Fruit fly (Drosophila melanogaster) whole organism, embryonic: Measurements from ENCODE around the gene CG14043.

ENCODE experiments used
- BEAF-32 ChIP-seq: fragments of 200-800 bp; sonication (Bioruptor generic); optimal IDR thresholded peaks from 3 replicates; lab custom pipeline; 2017; ENCODE audit warnings: missing biosample characterization, missing genetic modification characterization, mild to moderate bottlenecking, moderate library complexity, missing genetic modification reagents
- CG12236 ChIP-seq: fragments of 200-800 bp; sonication (Bioruptor generic); optimal IDR thresholded peaks from 2 replicates; lab custom pipeline; 2016; ENCODE audit warnings: missing biosample characterization, missing genetic modification characterization
- CG15479 ChIP-seq: fragments of 200-800 bp; sonication (Bioruptor generic); optimal IDR thresholded peaks from 3 replicates; lab custom pipeline; 2019; ENCODE audit warnings: missing biosample characterization, mild to moderate bottlenecking, missing genetic modification characterization, moderate library complexity
- CG17186 ChIP-seq: fragments of 200-800 bp; sonication (Bioruptor generic); optimal IDR thresholded peaks from 3 replicates; lab custom pipeline; 2017; ENCODE audit warnings: missing biosample characterization, missing genetic modification reagents, missing genetic modification characterization
- CG2116 ChIP-seq: fragments of 200-800 bp; sonication (Bioruptor generic); optimal IDR thresholded peaks from 3 replicates; lab custom pipeline; 2018; ENCODE audit warnings: missing biosample characterization, mild to moderate bottlenecking, missing genetic modification characterization
- CG2120 ChIP-seq: fragments of 200-800 bp; sonication (Bioruptor generic); optimal IDR thresholded peaks from 3 replicates; lab custom pipeline; 2016; ENCODE audit warnings: missing biosample characterization, missing genetic modification characterization
- CG5953 ChIP-seq: fragments of 200-800 bp; sonication (Bioruptor generic); IDR thresholded peaks from 2 replicates; pipeline ENCODE4 v1.3.6; 2022; ENCODE audit warnings: missing biosample characterization, missing genetic modification characterization
- CG7372 ChIP-seq: fragments of 200-800 bp; sonication (Bioruptor generic); IDR thresholded peaks from 2 replicates; pipeline ENCODE4 v1.3.6; 2022; ENCODE audit warnings: missing biosample characterization, missing genetic modification characterization
- CG8944 ChIP-seq: fragments of 200-800 bp; sonication (Bioruptor generic); optimal IDR thresholded peaks from 3 replicates; lab custom pipeline; 2016; ENCODE audit warnings: missing biosample characterization, missing genetic modification characterization
- Dbx ChIP-seq: fragments of 200-800 bp; sonication (Bioruptor generic); IDR thresholded peaks from 3 replicates; pipeline ENCODE4 v1.3.6; 2022; ENCODE audit warnings: missing biosample characterization, missing genetic modification characterization
- Dip2 ChIP-seq: fragments of 200-800 bp; sonication (Bioruptor generic); IDR thresholded peaks from 2 replicates; pipeline ENCODE4 v1.3.6; 2022; ENCODE audit warnings: missing biosample characterization, missing genetic modification characterization
- Drgx ChIP-seq: fragments of 200-800 bp; sonication (Bioruptor generic); IDR thresholded peaks from 2 replicates; pipeline ENCODE4 v1.3.6; 2022; ENCODE audit warnings: missing biosample characterization, missing genetic modification characterization
- ERR ChIP-seq: fragments of 200-800 bp; sonication (Bioruptor generic); optimal IDR thresholded peaks from 2 replicates; lab custom pipeline; 2016; ENCODE audit warnings: missing biosample characterization, missing genetic modification characterization
- Ets65A ChIP-seq: fragments of 200-800 bp; sonication (Bioruptor generic); peaks from one replicate; lab custom pipeline; 2016; ENCODE audit warnings: missing biosample characterization, missing genetic modification characterization
- Fer1 ChIP-seq: fragments of 200-800 bp; sonication (Bioruptor generic); optimal IDR thresholded peaks from 2 replicates; lab custom pipeline; 2017; ENCODE audit warnings: missing biosample characterization, mild to moderate bottlenecking, missing genetic modification characterization
- H15 ChIP-seq: fragments of 200-800 bp; sonication (Bioruptor generic); IDR thresholded peaks from 3 replicates; pipeline ENCODE4 v1.3.6; 2022; ENCODE audit warnings: missing biosample characterization, missing genetic modification characterization
- HLHmδ ChIP-seq: fragments of 200-800 bp; sonication (Bioruptor generic); optimal IDR thresholded peaks from 2 replicates; lab custom pipeline; 2018; ENCODE audit warnings: missing biosample characterization, mild to moderate bottlenecking, missing genetic modification characterization, moderate library complexity
- Hr3 ChIP-seq: fragments of 200-800 bp; sonication (Bioruptor generic); optimal IDR thresholded peaks from 3 replicates; lab custom pipeline; 2016; ENCODE audit warnings: missing biosample characterization, missing genetic modification characterization
- Jarid2 ChIP-seq: fragments of 200-800 bp; sonication (Bioruptor generic); optimal IDR thresholded peaks from 3 replicates; lab custom pipeline; 2017; ENCODE audit warnings: mild to moderate bottlenecking, missing biosample characterization, missing genetic modification reagents, missing genetic modification characterization
- Ptx1 ChIP-seq: fragments of 200-800 bp; sonication (Bioruptor generic); IDR thresholded peaks from 2 replicates; pipeline ENCODE4 v1.3.6; 2022; ENCODE audit warnings: missing biosample characterization, missing genetic modification characterization
- Rfx ChIP-seq: fragments of 200-800 bp; sonication (Bioruptor generic); IDR thresholded peaks from 2 replicates; pipeline ENCODE4 v1.3.6; 2022; ENCODE audit warnings: missing biosample characterization, missing genetic modification characterization
- Sox102F ChIP-seq: fragments of 200-800 bp; sonication (Bioruptor generic); optimal IDR thresholded peaks from 2 replicates; lab custom pipeline; 2018; ENCODE audit warnings: missing biosample characterization, mild to moderate bottlenecking, missing genetic modification characterization, moderate library complexity
- Spps ChIP-seq: fragments of 200-800 bp; sonication (Bioruptor generic); optimal IDR thresholded peaks from 2 replicates; lab custom pipeline; 2018; ENCODE audit warnings: missing biosample characterization, mild to moderate bottlenecking, missing genetic modification characterization
- Ssrp ChIP-seq: fragments of 200-800 bp; sonication (Bioruptor generic); optimal IDR thresholded peaks from 2 replicates; lab custom pipeline; 2018; ENCODE audit warnings: missing biosample characterization, mild to moderate bottlenecking, missing genetic modification characterization, moderate library complexity
- Trl ChIP-seq, 3 experiments: fragments of >200 bp in 2 of 3; fragments of 200-800 bp in 1 of 3; sonication (Bioruptor generic) in 1 of 3; optimal IDR thresholded peaks; 2 replicates in 1 of 3; 3 replicates in 2 of 3; lab custom pipeline; 2016 to 2017; ENCODE audit warnings: missing biosample characterization in 1 of 3, missing genetic modification characterization in 1 of 3
- Vsx1 ChIP-seq: fragments of 200-800 bp; sonication (Bioruptor generic); optimal IDR thresholded peaks from 2 replicates; lab custom pipeline; 2017; ENCODE audit warnings: missing biosample characterization, mild to moderate bottlenecking, missing genetic modification characterization, missing genetic modification reagents
- Xrp1 ChIP-seq: fragments of 200-800 bp; sonication (Bioruptor generic); IDR thresholded peaks from 2 replicates; pipeline ENCODE4 v1.3.6; 2022; ENCODE audit warnings: missing biosample characterization, missing genetic modification characterization
- ash1 ChIP-seq: fragments of 200-800 bp; sonication (Bioruptor generic); optimal IDR thresholded peaks from 2 replicates; lab custom pipeline; 2018; ENCODE audit warnings: missing biosample characterization, mild to moderate bottlenecking, missing genetic modification characterization
- bab2 ChIP-seq: fragments of 200-800 bp; sonication (Bioruptor generic); optimal IDR thresholded peaks from 2 replicates; lab custom pipeline; 2016; ENCODE audit warnings: missing biosample characterization, missing genetic modification characterization
- da ChIP-seq: fragments of 200-800 bp; sonication (Bioruptor generic); optimal IDR thresholded peaks from 2 replicates; lab custom pipeline; 2016; ENCODE audit warnings: missing biosample characterization, missing genetic modification characterization
- dm ChIP-seq: fragments of 200-800 bp; sonication (Bioruptor generic); optimal IDR thresholded peaks from 3 replicates; lab custom pipeline; 2016; ENCODE audit warnings: missing biosample characterization, missing genetic modification characterization
- exex ChIP-seq: fragments of 200-800 bp; sonication (Bioruptor generic); optimal IDR thresholded peaks from 4 replicates; lab custom pipeline; 2018; ENCODE audit warnings: missing biosample characterization, mild to moderate bottlenecking, missing genetic modification characterization, moderate library complexity
- fd96Cb ChIP-seq: fragments of 200-800 bp; sonication (Bioruptor generic); optimal IDR thresholded peaks from 2 replicates; lab custom pipeline; 2018; ENCODE audit warnings: missing biosample characterization, mild to moderate bottlenecking, missing genetic modification characterization, moderate library complexity
- fu2 ChIP-seq: fragments of 200-800 bp; sonication (Bioruptor generic); optimal IDR thresholded peaks from 2 replicates; lab custom pipeline; 2016; ENCODE audit warnings: missing biosample characterization, missing genetic modification characterization
- gcm2 ChIP-seq: fragments of 200-800 bp; sonication (Bioruptor generic); optimal IDR thresholded peaks from 2 replicates; lab custom pipeline; 2016; ENCODE audit warnings: missing biosample characterization, missing genetic modification characterization
- jing ChIP-seq: fragments of 200-800 bp; sonication (Bioruptor generic); optimal IDR thresholded peaks from 2 replicates; lab custom pipeline; 2018; ENCODE audit warnings: missing biosample characterization, mild to moderate bottlenecking, missing genetic modification characterization
- lov ChIP-seq, 2 experiments: fragments of 200-800 bp in 1 of 2; fragments of >200 bp in 1 of 2; sonication (Bioruptor generic) in 1 of 2; IDR thresholded peaks in 1 of 2; optimal IDR thresholded peaks in 1 of 2; 2 replicates in 1 of 2; 3 replicates in 1 of 2; pipeline versions ENCODE4 v1.3.6 to Lab custom; 2017 to 2022; ENCODE audit warnings: missing biosample characterization in 1 of 2, missing genetic modification characterization in 1 of 2
- mirr ChIP-seq: fragments of 200-800 bp; sonication (Bioruptor generic); optimal IDR thresholded peaks from 3 replicates; lab custom pipeline; 2018; ENCODE audit warnings: missing biosample characterization, mild to moderate bottlenecking, missing genetic modification characterization
- nerfin-2 ChIP-seq: fragments of 200-800 bp; sonication (Bioruptor generic); IDR thresholded peaks from 2 replicates; pipeline ENCODE4 v1.3.6; 2022; ENCODE audit warnings: missing biosample characterization, missing genetic modification characterization; ENCODE audit not compliant: partially characterized antibody
- onecut ChIP-seq: fragments of 200-800 bp; sonication (Bioruptor generic); IDR thresholded peaks from 2 replicates; pipeline ENCODE4 v1.3.6; 2022; ENCODE audit warnings: missing biosample characterization, missing genetic modification characterization
- pan ChIP-seq, 4 experiments: fragments of >200 bp in 3 of 4; fragments of 200-800 bp in 1 of 4; sonication (Bioruptor generic) in 1 of 4; optimal IDR thresholded peaks in 3 of 4; IDR thresholded peaks in 1 of 4; 2 replicates each; pipeline versions ENCODE4 v1.3.6 to Lab custom; 2017 to 2022; ENCODE audit warnings: missing biosample characterization in 2 of 4, missing genetic modification characterization in 2 of 4, mixed read lengths in 1 of 4
- pros ChIP-seq: fragments of 200-800 bp; sonication (Bioruptor generic); optimal IDR thresholded peaks from 3 replicates; lab custom pipeline; 2019; ENCODE audit warnings: missing biosample characterization, mild to moderate bottlenecking, missing genetic modification characterization, moderate library complexity
- repo ChIP-seq: fragments of 200-800 bp; sonication (Bioruptor generic); optimal IDR thresholded peaks from 2 replicates; lab custom pipeline; 2016; ENCODE audit warnings: missing biosample characterization, missing genetic modification characterization
- rib ChIP-seq: fragments of 200-800 bp; sonication (Bioruptor generic); IDR thresholded peaks from 2 replicates; pipeline ENCODE4 v1.3.6; 2022; ENCODE audit warnings: missing biosample characterization, missing genetic modification characterization
- sna ChIP-seq: fragments of 200-800 bp; sonication (Bioruptor generic); IDR thresholded peaks from 2 replicates; pipeline ENCODE4 v1.3.6; 2022; ENCODE audit warnings: missing biosample characterization, missing genetic modification characterization; ENCODE audit not compliant: partially characterized antibody
- stc ChIP-seq: fragments of 200-800 bp; sonication (Bioruptor generic); IDR thresholded peaks from 2 replicates; pipeline ENCODE4 v1.3.6; 2022; ENCODE audit warnings: missing biosample characterization, missing genetic modification characterization
- unc-4 ChIP-seq: fragments of 200-800 bp; sonication (Bioruptor generic); IDR thresholded peaks from 2 replicates; pipeline ENCODE4 v1.3.6; 2022; ENCODE audit warnings: missing biosample characterization, missing genetic modification characterization; ENCODE audit not compliant: partially characterized antibody
- zen ChIP-seq: fragments of 200-800 bp; sonication (Bioruptor generic); optimal IDR thresholded peaks from 3 replicates; lab custom pipeline; 2018; ENCODE audit warnings: missing biosample characterization, mild to moderate bottlenecking, missing genetic modification characterization, moderate library complexity

Gene CG14043

dm6 chr2L:4997401-4998259, 26.1 kb downstream of the CG14043 start (continued):
- peak; percentile 99 for TF ChIP-seq Sox102F (GFP tag; lab: Kevin White, UChicago)
- peak; percentile 98 for TF ChIP-seq Spps
- TF ChIP-seq H15 (GFP tag; lab: Robert Waterston, UW), result peak; percentile 99
- TF ChIP-seq pan (optimal IDR thresholded peaks at IDR 0.05; lab: Kevin White, UChicago), result no peak
- TF ChIP-seq pan (GFP tag; optimal IDR thresholded peaks at IDR 0.05 in 1 of 2, IDR thresholded peaks at IDR 0.05 in 1 of 2), result peak in 1 of 2 experiments; percentile 99
- TF ChIP-seq dm (GFP tag; lab: Kevin White, UChicago), result peak; percentile 98
- TF ChIP-seq fu2 (GFP tag; lab: Kevin White, UChicago), result peak; percentile 99
- peak; percentile 88 for TF ChIP-seq exex
- TF ChIP-seq Drgx (GFP tag; lab: Robert Waterston, UW), result peak; percentile 99
- no peak; the same call in 1 of the 2 replicates for TF ChIP-seq unc-4 (GFP tag; lab: Robert Waterston, UW)
- TF ChIP-seq Fer1 (GFP tag; lab: Kevin White, UChicago), result peak; percentile 98
- peak; percentile 99 for TF ChIP-seq mirr (GFP tag; lab: Kevin White, UChicago)
- TF ChIP-seq Trl (optimal IDR thresholded peaks at IDR 0.05; lab: Kevin White, UChicago), result peak; percentile 91 to 94
- TF ChIP-seq Trl (GFP tag; optimal IDR thresholded peaks at IDR 0.05; lab: Kevin White, UChicago), result peak; percentile 99
- peak; percentile 93 for TF ChIP-seq ash1 (GFP tag; lab: Kevin White, UChicago)
- TF ChIP-seq nerfin-2, result peak; percentile 74
- TF ChIP-seq Xrp1 (GFP tag; lab: Robert Waterston, UW), result peak; percentile 99
- peak; percentile 99 for TF ChIP-seq CG5953 (GFP tag; lab: Robert Waterston, UW)
- peak; percentile 79 for TF ChIP-seq Dip2 (GFP tag; lab: Robert Waterston, UW)
- peak; percentile 52; the same call in 1 of the 2 replicates for TF ChIP-seq sna
- peak; percentile 88 for TF ChIP-seq CG2116 (GFP tag; lab: Kevin White, UChicago)
- peak; percentile 97 for TF ChIP-seq gcm2 (GFP tag; lab: Kevin White, UChicago)
- TF ChIP-seq zen (tag; lab: Kevin White, UChicago), result peak; percentile 98
- peak; percentile 97 for TF ChIP-seq onecut (GFP tag; lab: Robert Waterston, UW)
- peak; percentile 99 for TF ChIP-seq Hr3 (GFP tag; lab: Kevin White, UChicago)
- peak; percentile 99 for TF ChIP-seq CG2120 (GFP tag; lab: Kevin White, UChicago)

DNA sequence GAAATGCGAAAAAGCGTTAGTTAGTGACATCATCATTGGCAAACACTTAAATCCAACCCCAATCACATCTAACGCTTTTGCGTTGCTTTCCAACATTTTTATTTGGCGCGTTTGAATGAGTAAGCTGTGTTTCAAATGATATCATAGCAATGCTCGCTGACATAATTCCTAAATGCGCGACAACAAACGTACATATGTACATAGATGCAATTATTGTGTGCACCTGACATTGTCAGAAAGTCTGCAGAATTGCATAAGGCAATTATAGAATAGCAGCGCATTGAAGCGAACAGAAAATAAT, 26.7 kb downstream of the CG14043 start:
- no peak for TF ChIP-seq bab2
- TF ChIP-seq CG15479 (GFP tag; lab: Kevin White, UChicago), result peak; percentile 77
- no peak for TF ChIP-seq stc (GFP tag; lab: Robert Waterston, UW)
- peak; percentile 80 for TF ChIP-seq Ets65A (GFP tag; lab: Kevin White, UChicago)
- no peak for TF ChIP-seq repo (GFP tag; lab: Kevin White, UChicago)
- TF ChIP-seq Jarid2 (GFP tag; lab: Kevin White, UChicago), result no peak
- TF ChIP-seq CG8944 (GFP tag; lab: Kevin White, UChicago), result no peak
- no peak for TF ChIP-seq fd96Cb (tag; lab: Kevin White, UChicago)
- TF ChIP-seq jing (GFP tag; lab: Kevin White, UChicago), result no peak
- no peak for TF ChIP-seq CG7372
- no peak for TF ChIP-seq rib (GFP tag; lab: Robert Waterston, UW)
- TF ChIP-seq pros (GFP tag; lab: Kevin White, UChicago), result no peak
- peak; percentile 14 for TF ChIP-seq Ssrp (tag; lab: Kevin White, UChicago)
- TF ChIP-seq CG12236, result no peak
- peak; percentile 19 for TF ChIP-seq BEAF-32
- TF ChIP-seq lov (optimal IDR thresholded peaks at IDR 0.05; lab: Kevin White, UChicago), result no peak
- no peak for TF ChIP-seq lov (GFP tag; IDR thresholded peaks at IDR 0.05; lab: Robert Waterston, UW)
- 0 out of 2 replicates have a peak, but pooled peaks have one; percentile 5 for TF ChIP-seq Ptx1
- TF ChIP-seq HLHmδ (GFP tag; lab: Kevin White, UChicago), result no peak
- TF ChIP-seq Rfx, result no peak
- no peak for TF ChIP-seq Vsx1 (GFP tag; lab: Kevin White, UChicago)
- TF ChIP-seq ERR (GFP tag; lab: Kevin White, UChicago), result no peak
- no peak for TF ChIP-seq da
- no peak for TF ChIP-seq CG17186 (GFP tag; lab: Kevin White, UChicago)
- no peak for TF ChIP-seq Dbx (GFP tag; lab: Robert Waterston, UW)
